Worm (Caenorhabditis elegans): ENCODE measurements around the gene ZK899.2.
A peak's percentile ranks its signal among the peaks of the same experiment; 100 is the strongest.

The ZK899.2 gene

ce11 chrX:9451944-9452453, at the start of gene ZK899.2:
Gene ZK899.2, minus strand, starts transcription at chrX:9451994.
- no peak for TF ChIP-seq lin-29 (GFP tag; IDR thresholded peaks at IDR 0.05)
- TF ChIP-seq pha-4 (GFP tag; IDR thresholded peaks at IDR 0.05) = no peak
- peak; percentile 53 for TF ChIP-seq pha-4 (tag; optimal IDR thresholded peaks at IDR 0.05)
- peak; percentile 52 for TF ChIP-seq nhr-6 (tag; optimal IDR thresholded peaks at IDR 0.05)
- TF ChIP-seq R02D3.7 (tag; optimal IDR thresholded peaks at IDR 0.05) = no peak
- TF ChIP-seq dve-1 (tag; optimal IDR thresholded peaks at IDR 0.05; ENCODE audit: insufficient read depth) = peak; percentile 24
- no peak for TF ChIP-seq daf-16 (GFP tag; optimal IDR thresholded peaks at IDR 0.05)
- TF ChIP-seq daf-16 (tag; optimal IDR thresholded peaks at IDR 0.05) = peak; percentile 88
- TF ChIP-seq nhr-11 (tag; optimal IDR thresholded peaks at IDR 0.05) = no peak
- no peak for TF ChIP-seq ceh-28 (tag; optimal IDR thresholded peaks at IDR 0.05)

ce11 chrX:9499355-9499754, 47.6 kb upstream of the ZK899.2 start:
- no peak for TF ChIP-seq ama-1 (optimal IDR thresholded peaks at IDR 0.05)
- TF ChIP-seq unc-62 (GFP tag; optimal IDR thresholded peaks at IDR 0.05 in 1 of 2) = peak in 1 of 2 experiments; percentile 68
- no peak for TF ChIP-seq unc-62 (tag; optimal IDR thresholded peaks at IDR 0.05)
- peak; percentile 56 for TF ChIP-seq aha-1 (tag)

- no peak for TF ChIP-seq jun-1 (tag; optimal IDR thresholded peaks at IDR 0.05)
- TF ChIP-seq nhr-10 (tag; optimal IDR thresholded peaks at IDR 0.05) = no peak
- TF ChIP-seq hlh-11 (tag; optimal IDR thresholded peaks at IDR 0.05) = peak; percentile 8
These were observed 42.9 kb upstream of the ZK899.2 start for ce11 chrX:9494661-9495060.

- TF ChIP-seq ceh-62 (tag; optimal IDR thresholded peaks at IDR 0.05) (no peak), mxl-3 (GFP tag; optimal IDR thresholded peaks at IDR 0.05) (peak; percentile 6), aha-1 (tag) (peak; percentile 75), php-3 (GFP tag; IDR thresholded peaks at IDR 0.05) (no peak), dmd-6 (GFP tag; IDR thresholded peaks at IDR 0.05) (0 out of 2 replicates have a peak, but pooled peaks have one; percentile 11), unc-62 (GFP tag; optimal IDR thresholded peaks at IDR 0.05 in 1 of 2) (peak in 1 of 2 experiments; percentile 19), unc-62 (tag; optimal IDR thresholded peaks at IDR 0.05) (no peak), nhr-28 (tag; optimal IDR thresholded peaks at IDR 0.05) (peak; percentile 52)
These were observed 39.6 kb upstream of the ZK899.2 start for ce11 chrX:9491439-9491838.

- TF ChIP-seq nhr-41 (GFP tag; IDR thresholded peaks at IDR 0.05) (no peak), nhr-42 (GFP tag; IDR thresholded peaks at IDR 0.05) (no peak), ceh-62 (tag; optimal IDR thresholded peaks at IDR 0.05) (no peak), nhr-28 (tag; optimal IDR thresholded peaks at IDR 0.05) (peak; percentile 24), hlh-30 (tag; optimal IDR thresholded peaks at IDR 0.05; ENCODE audit: insufficient read depth) (peak; percentile 55), mxl-3 (GFP tag; optimal IDR thresholded peaks at IDR 0.05) (no peak), ceh-20 (GFP tag; IDR thresholded peaks at IDR 0.05) (0 out of 2 replicates have a peak, but pooled peaks have one; percentile 23), ztf-11 (tag; optimal IDR thresholded peaks at IDR 0.05) (no peak), lin-13 (GFP tag; optimal IDR thresholded peaks at IDR 0.05) (no peak), zag-1 (tag; optimal IDR thresholded peaks at IDR 0.05) (no peak), daf-16 (GFP tag; optimal IDR thresholded peaks at IDR 0.05) (no peak), daf-16 (tag; optimal IDR thresholded peaks at IDR 0.05) (no peak), hlh-11 (tag; optimal IDR thresholded peaks at IDR 0.05) (peak; percentile 5), dmd-9 (GFP tag; IDR thresholded peaks at IDR 0.05) (no peak), jun-1 (tag; optimal IDR thresholded peaks at IDR 0.05) (no peak), spr-1 (tag; optimal IDR thresholded peaks at IDR 0.05) (no peak), ceh-82 (tag; optimal IDR thresholded peaks at IDR 0.05) (no peak), fos-1 (tag; optimal IDR thresholded peaks at IDR 0.05) (no peak), tra-1 (GFP tag; IDR thresholded peaks at IDR 0.05) (no peak), lir-3 (tag; optimal IDR thresholded peaks at IDR 0.05) (no peak), unc-39 (tag; optimal IDR thresholded peaks at IDR 0.05) (no peak), ceh-28 (tag; optimal IDR thresholded peaks at IDR 0.05) (no peak), nhr-48 (tag; optimal IDR thresholded peaks at IDR 0.05) (no peak), nhr-6 (tag; optimal IDR thresholded peaks at IDR 0.05) (no peak), spr-3 (GFP tag; optimal IDR thresholded peaks at IDR 0.05) (no peak)
These were observed 37.8 kb upstream of the ZK899.2 start for ce11 chrX:9489578-9489977.

All from whole organism, L4 larva.